Worm (Caenorhabditis elegans): ENCODE measurements around the gene Y7A5A.7.

Gene Y7A5A.7

ce11 chrX:15838496-15838948 is 34.5 kb upstream of the Y7A5A.7 start, which contains the start of gene acox-1.6:
Gene acox-1.6 (minus strand): TSS chrX:15838546.
- TF ChIP-seq nhr-20 (tag; optimal IDR thresholded peaks at IDR 0.05) (peak; percentile 35), lin-35 (GFP tag; optimal IDR thresholded peaks at IDR 0.05) (peak in 1 of 2 experiments; percentile 15), irx-1 (tag; optimal IDR thresholded peaks at IDR 0.05) (no peak)

ce11 chrX:15831537-15831936 is 27.6 kb upstream of the Y7A5A.7 start:
- TF ChIP-seq pag-3 (tag; optimal IDR thresholded peaks at IDR 0.05; ENCODE audit: borderline replicate concordance, insufficient read depth) (no peak), Y116A8C.19 (tag; optimal IDR thresholded peaks at IDR 0.05; ENCODE audit: borderline replicate concordance) (no peak), lin-35 (GFP tag; optimal IDR thresholded peaks at IDR 0.05) (no peak), tbx-2 (tag; optimal IDR thresholded peaks at IDR 0.05) (no peak), hlh-4 (tag; optimal IDR thresholded peaks at IDR 0.05) (no peak), zip-4 (GFP tag; optimal IDR thresholded peaks at IDR 0.05) (no peak), blmp-1 (tag; optimal IDR thresholded peaks at IDR 0.05) (no peak), nhr-11 (tag; optimal IDR thresholded peaks at IDR 0.05) (no peak), alr-1 (tag; optimal IDR thresholded peaks at IDR 0.05; ENCODE audit: borderline replicate concordance) (no peak), isw-1 (GFP tag; IDR thresholded peaks at IDR 0.05) (no peak), zag-1 (tag; optimal IDR thresholded peaks at IDR 0.05) (no peak), grh-1 (GFP tag; IDR thresholded peaks at IDR 0.05) (no peak), egl-13 (tag; optimal IDR thresholded peaks at IDR 0.05) (no peak), lsy-2 (tag; optimal IDR thresholded peaks at IDR 0.05) (no peak), jun-1 (tag; optimal IDR thresholded peaks at IDR 0.05) (no peak), C16A3.4 (tag; optimal IDR thresholded peaks at IDR 0.05) (no peak)

ce11 chrX:15828059-15828458 is 24.1 kb upstream of the Y7A5A.7 start, which contains the start of gene Y7A5A.20:
Gene Y7A5A.20 (plus strand): TSS chrX:15828359.
- TF ChIP-seq nhr-28 (tag; optimal IDR thresholded peaks at IDR 0.05) (no peak), jun-1 (tag; optimal IDR thresholded peaks at IDR 0.05) (no peak), C04F5.9 (tag; optimal IDR thresholded peaks at IDR 0.05) (no peak), mab-9 (GFP tag; IDR thresholded peaks at IDR 0.05) (no peak), lin-14 (GFP tag; optimal IDR thresholded peaks at IDR 0.05) (no peak), ceh-63 (GFP tag; optimal IDR thresholded peaks at IDR 0.05) (no peak), nhr-20 (tag; optimal IDR thresholded peaks at IDR 0.05) (no peak), sox-4 (tag; optimal IDR thresholded peaks at IDR 0.05) (no peak), sup-37 (GFP tag; optimal IDR thresholded peaks at IDR 0.05) (no peak), dsc-1 (tag; optimal IDR thresholded peaks at IDR 0.05) (no peak), xbp-1 (tag; optimal IDR thresholded peaks at IDR 0.05) (no peak), zag-1 (tag; optimal IDR thresholded peaks at IDR 0.05) (no peak), F16B12.6 (tag; optimal IDR thresholded peaks at IDR 0.05) (no peak), alr-1 (tag; optimal IDR thresholded peaks at IDR 0.05; ENCODE audit: borderline replicate concordance) (no peak), ets-5 (GFP tag; IDR thresholded peaks at IDR 0.05) (no peak), ceh-90 (tag; optimal IDR thresholded peaks at IDR 0.05) (no peak), tbx-2 (tag; optimal IDR thresholded peaks at IDR 0.05) (no peak)

DNA sequence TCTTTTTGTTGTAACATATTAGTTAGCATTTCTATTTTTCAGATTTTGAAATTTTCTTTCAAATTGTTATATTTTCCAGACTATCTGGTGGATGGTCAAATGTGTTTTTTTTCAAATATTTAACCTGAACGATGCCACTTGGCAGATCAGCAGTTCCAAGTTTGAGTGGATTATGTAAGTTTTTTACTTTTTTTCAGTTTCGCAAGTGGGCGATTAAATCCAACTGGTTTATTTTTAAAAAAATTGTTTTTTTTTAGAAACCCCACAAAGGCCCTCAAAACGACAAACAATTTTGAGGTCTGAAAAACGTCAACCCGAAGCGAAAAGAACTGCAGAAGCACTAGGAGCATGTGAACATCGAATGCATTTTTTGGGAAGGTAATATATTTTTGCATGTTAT is 22.9 kb upstream of the Y7A5A.7 start, which contains the start of gene Y7A5A.9:
Gene Y7A5A.9 (plus strand): TSS at position 301 of the 400 bp plus-strand sequence.
- TF ChIP-seq hlh-4 (tag; optimal IDR thresholded peaks at IDR 0.05) (no peak), C04F5.9 (tag; optimal IDR thresholded peaks at IDR 0.05) (no peak), elt-2 (tag; optimal IDR thresholded peaks at IDR 0.05) (no peak), dpl-1 (GFP tag; optimal IDR thresholded peaks at IDR 0.05) (no peak), pax-3 (tag; optimal IDR thresholded peaks at IDR 0.05) (no peak), pag-3 (tag; optimal IDR thresholded peaks at IDR 0.05; ENCODE audit: borderline replicate concordance, insufficient read depth) (no peak), unc-130 (tag; optimal IDR thresholded peaks at IDR 0.05) (no peak), ztf-4 (tag; optimal IDR thresholded peaks at IDR 0.05) (no peak), Y116A8C.19 (tag; optimal IDR thresholded peaks at IDR 0.05; ENCODE audit: borderline replicate concordance) (no peak), nhr-90 (tag; optimal IDR thresholded peaks at IDR 0.05; ENCODE audit: poor library complexity) (no peak), vab-15 (tag; optimal IDR thresholded peaks at IDR 0.05) (no peak), elt-3 (tag; optimal IDR thresholded peaks at IDR 0.05) (no peak), sox-4 (tag; optimal IDR thresholded peaks at IDR 0.05) (no peak), lin-13 (GFP tag; optimal IDR thresholded peaks at IDR 0.05) (no peak), swsn-7 (tag; optimal IDR thresholded peaks at IDR 0.05) (no peak), xbp-1 (tag; optimal IDR thresholded peaks at IDR 0.05) (no peak), grh-1 (GFP tag; IDR thresholded peaks at IDR 0.05) (no peak), efl-3 (GFP tag; optimal IDR thresholded peaks at IDR 0.05) (no peak)
